Worm (Caenorhabditis elegans) whole organism, young adult: Measurements from ENCODE around the gene msp-81.

Experiments
- B0019.2 ChIP-seq: fragments of 200-800 bp; sonication (Bioruptor generic); conservative IDR thresholded peaks from 2 replicates; pipeline ENCODE4 v1.3.6; 2022; ENCODE audit warnings: missing genetic modification reagents, missing genetic modification characterization, missing compliant biosample characterization
- B0035.1 ChIP-seq: sonication (generic microtip); optimal IDR thresholded peaks from 2 replicates; lab custom pipeline; 2016; ENCODE audit warnings: missing genetic modification characterization, mild to moderate bottlenecking, missing compliant biosample characterization, missing genotype, missing genetic modification reagents
- B0261.1 ChIP-seq: sonication (generic microtip); optimal IDR thresholded peaks from 2 replicates; lab custom pipeline; 2016; ENCODE audit warnings: mild to moderate bottlenecking, missing genetic modification characterization, moderate library complexity, missing compliant biosample characterization
- D2030.7 ChIP-seq: fragments of 200-800 bp; sonication (Bioruptor generic); IDR thresholded peaks from 2 replicates; pipeline ENCODE4 v1.3.6; 2022; ENCODE audit warnings: missing genetic modification reagents, missing genetic modification characterization, missing compliant biosample characterization
- F23B12.7 ChIP-seq: sonication (generic microtip); optimal IDR thresholded peaks from 2 replicates; lab custom pipeline; 2017; ENCODE audit warnings: missing genetic modification characterization, mild to moderate bottlenecking, missing compliant biosample characterization, antibody characterized with exemption, moderate library complexity; ENCODE audit not compliant: insufficient read depth
- F37B4.10 ChIP-seq: fragments of 200-800 bp; sonication (Bioruptor generic); IDR thresholded peaks from 2 replicates; pipeline ENCODE4 v1.3.6; 2022; ENCODE audit warnings: missing genetic modification characterization, missing compliant biosample characterization
- F39B2.1 ChIP-seq: fragments of 200-800 bp; sonication (Bioruptor generic); IDR thresholded peaks from 2 replicates; pipeline ENCODE4 v1.3.6; 2022; ENCODE audit warnings: missing genetic modification reagents, missing genetic modification characterization, missing compliant biosample characterization
- K11D2.4 ChIP-seq: fragments of 200-800 bp; sonication (Bioruptor generic); IDR thresholded peaks from 2 replicates; pipeline ENCODE4 v1.3.6; 2022; ENCODE audit warnings: missing genetic modification reagents, missing genetic modification characterization, missing compliant biosample characterization
- Y53F4B.3 ChIP-seq: fragments of 200-800 bp; sonication (Bioruptor generic); IDR thresholded peaks from 2 replicates; pipeline ENCODE4 v1.3.6; 2022; ENCODE audit warnings: missing genetic modification reagents, missing genetic modification characterization, missing compliant biosample characterization
- Y53G8AR.9 ChIP-seq: fragments of 200-800 bp; sonication (Bioruptor generic); conservative IDR thresholded peaks from 2 replicates; pipeline ENCODE4 v1.3.6; 2022; ENCODE audit warnings: missing genetic modification reagents, missing genetic modification characterization, missing compliant biosample characterization
- Y56A3A.18 ChIP-seq: fragments of 200-800 bp; sonication (Bioruptor generic); IDR thresholded peaks from 2 replicates; pipeline ENCODE4 v1.3.6; 2022; ENCODE audit warnings: missing genetic modification reagents, missing genetic modification characterization, missing compliant biosample characterization
- Y67H2A.10 ChIP-seq: fragments of 200-800 bp; sonication (Bioruptor generic); conservative IDR thresholded peaks from 2 replicates; pipeline ENCODE4 v1.3.6; 2022; ENCODE audit warnings: missing genetic modification reagents, missing genetic modification characterization, missing compliant biosample characterization
- Y95B8A.8 ChIP-seq: fragments of 200-800 bp; sonication (Bioruptor generic); IDR thresholded peaks from 2 replicates; pipeline ENCODE4 v1.3.6; 2022; ENCODE audit warnings: missing genetic modification reagents, missing genetic modification characterization, missing compliant biosample characterization
- atf-7 ChIP-seq: sonication (generic microtip); optimal IDR thresholded peaks from 2 replicates; lab custom pipeline; 2017; ENCODE audit warnings: mild to moderate bottlenecking, missing genetic modification characterization, missing compliant biosample characterization
- attf-5 ChIP-seq: fragments of 200-800 bp; sonication (Bioruptor generic); optimal IDR thresholded peaks from 2 replicates; lab custom pipeline; 2018; ENCODE audit warnings: mild to moderate bottlenecking, missing genetic modification characterization, missing compliant biosample characterization
- bed-1 ChIP-seq: fragments of 200-800 bp; sonication (Bioruptor generic); IDR thresholded peaks from 2 replicates; pipeline ENCODE4 v1.3.6; 2022; ENCODE audit warnings: missing genetic modification reagents, missing genetic modification characterization, missing compliant biosample characterization
- bed-2 ChIP-seq: fragments of 200-800 bp; sonication (Bioruptor generic); IDR thresholded peaks from 2 replicates; pipeline ENCODE4 v1.3.6; 2022; ENCODE audit warnings: missing genetic modification reagents, missing genetic modification characterization, missing compliant biosample characterization
- ceh-27 ChIP-seq: fragments of 200-800 bp; sonication (Bioruptor generic); optimal IDR thresholded peaks from 2 replicates; lab custom pipeline; 2018; ENCODE audit warnings: mild to moderate bottlenecking, missing genetic modification characterization, moderate library complexity, missing compliant biosample characterization
- die-1 ChIP-seq: sonication (generic microtip); optimal IDR thresholded peaks from 2 replicates; lab custom pipeline; 2016; ENCODE audit warnings: missing genotype, mild to moderate bottlenecking, missing genetic modification characterization, missing compliant biosample characterization
- efl-1 ChIP-seq: fragments of 150-350 bp; optimal IDR thresholded peaks from 2 replicates; lab custom pipeline; 2014; ENCODE audit warnings: missing biosample characterization, missing genetic modification reagents, missing genetic modification characterization
- him-1 ChIP-seq: sonication (generic microtip); optimal IDR thresholded peaks from 2 replicates; lab custom pipeline; 2016; ENCODE audit warnings: missing genotype, missing genetic modification reagents, missing genetic modification characterization, missing compliant biosample characterization
- hlh-26 ChIP-seq: fragments of 200-800 bp; sonication (Bioruptor generic); conservative IDR thresholded peaks from 2 replicates; pipeline ENCODE4 v1.3.6; 2022; ENCODE audit warnings: missing genetic modification reagents, missing genetic modification characterization, missing compliant biosample characterization
- lag-1 ChIP-seq: fragments of 200-800 bp; sonication (Bioruptor generic); IDR thresholded peaks from 2 replicates; pipeline ENCODE4 v1.3.6; 2022; ENCODE audit warnings: missing genetic modification reagents, missing genetic modification characterization, missing compliant biosample characterization
- lir-1 ChIP-seq: fragments of 200-800 bp; sonication (Bioruptor generic); conservative IDR thresholded peaks from 2 replicates; pipeline ENCODE4 v1.3.6; 2022; ENCODE audit warnings: missing genetic modification reagents, missing genetic modification characterization, missing compliant biosample characterization
- lsl-1 ChIP-seq: fragments of 200-800 bp; sonication (Bioruptor generic); optimal IDR thresholded peaks from 2 replicates; lab custom pipeline; 2018; ENCODE audit warnings: mild to moderate bottlenecking, missing genetic modification characterization, moderate library complexity, missing compliant biosample characterization
- madf-3 ChIP-seq: fragments of 200-800 bp; sonication (Bioruptor generic); IDR thresholded peaks from 2 replicates; pipeline ENCODE4 v1.3.6; 2022; ENCODE audit warnings: missing genetic modification reagents, missing genetic modification characterization, missing compliant biosample characterization
- madf-6 ChIP-seq: fragments of 200-800 bp; sonication (Bioruptor generic); IDR thresholded peaks from 2 replicates; pipeline ENCODE4 v1.3.6; 2022; ENCODE audit warnings: missing genetic modification reagents, missing genetic modification characterization, missing compliant biosample characterization
- nfya-1 ChIP-seq: sonication (generic microtip); optimal IDR thresholded peaks from 2 replicates; lab custom pipeline; 2017; ENCODE audit warnings: antibody characterized with exemption, missing compliant biosample characterization, missing genetic modification characterization, borderline replicate concordance; ENCODE audit not compliant: insufficient read depth
- nfyb-1 ChIP-seq: fragments of 200-800 bp; sonication (Bioruptor generic); IDR thresholded peaks from 2 replicates; pipeline ENCODE4 v1.3.6; 2022; ENCODE audit warnings: missing genetic modification reagents, missing genetic modification characterization, missing compliant biosample characterization
- rcor-1 ChIP-seq: fragments of 200-800 bp; sonication (Bioruptor generic); IDR thresholded peaks from 2 replicates; pipeline ENCODE4 v1.3.6; 2022; ENCODE audit warnings: missing genetic modification reagents, missing genetic modification characterization, missing compliant biosample characterization
- sdz-38 ChIP-seq: sonication (generic microtip); optimal IDR thresholded peaks from 2 replicates; lab custom pipeline; 2016; ENCODE audit warnings: missing genotype, missing genetic modification characterization, missing compliant biosample characterization
- sptf-2 ChIP-seq: fragments of 200-800 bp; sonication (Bioruptor generic); optimal IDR thresholded peaks from 2 replicates; lab custom pipeline; 2018; ENCODE audit warnings: mild to moderate bottlenecking, missing genetic modification characterization, missing compliant biosample characterization
- tbp1 ChIP-seq: fragments of 200-800 bp; sonication (Bioruptor generic); optimal IDR thresholded peaks from 2 replicates; lab custom pipeline; 2018; ENCODE audit warnings: mild to moderate bottlenecking, missing genetic modification characterization, missing compliant biosample characterization
- unc-130 ChIP-seq: sonication (generic microtip); optimal IDR thresholded peaks from 2 replicates; lab custom pipeline; 2016; ENCODE audit warnings: missing genetic modification reagents, missing genetic modification characterization, missing compliant biosample characterization
- ztf-18 ChIP-seq: sonication (generic microtip); optimal IDR thresholded peaks from 2 replicates; lab custom pipeline; 2016; ENCODE audit warnings: missing genotype, mild to moderate bottlenecking, missing genetic modification characterization, missing compliant biosample characterization
- ztf-6 ChIP-seq: fragments of 200-800 bp; sonication (Bioruptor generic); IDR thresholded peaks from 2 replicates; pipeline ENCODE4 v1.3.6; 2022; ENCODE audit warnings: missing genetic modification reagents, missing genetic modification characterization, missing compliant biosample characterization

msp-81 gene

DNA sequence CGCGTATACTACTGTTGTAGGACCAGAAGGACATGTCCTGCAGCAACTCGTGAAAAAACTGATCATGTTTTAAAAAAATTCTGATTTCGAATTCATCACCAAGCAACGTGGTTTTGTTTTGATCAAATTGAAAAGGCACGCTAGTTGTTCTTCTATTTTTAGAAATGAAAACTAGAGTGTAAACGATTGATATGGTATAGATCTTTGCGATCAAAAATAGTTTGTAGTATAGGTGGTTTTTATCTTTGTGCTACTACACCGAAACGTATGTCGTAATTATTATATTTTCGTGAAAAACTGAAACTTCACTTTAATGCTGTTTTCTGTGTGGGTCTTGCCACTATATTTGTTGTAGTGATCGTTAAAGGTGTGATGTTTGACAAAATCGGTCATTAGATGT is 30.6 kb upstream of the msp-81 start:
- TF ChIP-seq efl-1 (GFP tag; lab: Kevin White, UChicago) (no peak), ztf-6 (no peak), B0019.2 (GFP tag; lab: Robert Waterston, UW) (no peak), K11D2.4 (no peak), bed-1 (GFP tag; lab: Robert Waterston, UW) (no peak), D2030.7 (GFP tag; lab: Robert Waterston, UW) (no peak), hlh-26 (no peak), atf-7 (no peak), him-1 (tag; lab: Kevin White, UChicago) (no peak), rcor-1 (GFP tag; lab: Robert Waterston, UW) (no peak), F37B4.10 (no peak), attf-5 (GFP tag; lab: Kevin White, UChicago) (no peak), nfyb-1 (GFP tag; lab: Robert Waterston, UW) (no peak)

DNA sequence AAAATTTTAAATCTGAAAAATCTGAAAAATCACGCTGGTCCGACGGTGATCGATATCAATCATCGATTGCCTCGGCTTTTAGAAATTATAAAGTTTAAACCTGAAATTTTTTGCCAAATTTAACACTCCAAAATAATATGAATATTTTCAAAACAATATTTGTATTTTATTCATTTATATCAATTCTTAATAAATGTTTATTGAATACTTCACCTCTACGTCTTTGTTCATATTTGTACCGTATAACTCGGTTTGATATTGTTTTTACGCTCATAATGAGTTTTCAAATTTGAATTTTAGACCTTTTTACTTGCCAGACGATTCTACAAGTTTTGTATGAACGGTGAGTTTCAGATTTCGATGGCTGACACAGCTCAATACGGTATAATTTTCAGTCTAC is 28.6 kb upstream of the msp-81 start, which contains the start of the genes K07F5.15 and K07F5.22:
Gene K07F5.15 (plus strand): TSS at position 301 of the 400 bp plus-strand sequence.
Gene K07F5.22 (plus strand): TSS at position 301 of the 400 bp plus-strand sequence.
- TF ChIP-seq attf-5 (GFP tag; lab: Kevin White, UChicago) (no peak), Y67H2A.10 (GFP tag; lab: Robert Waterston, UW) (no peak), ceh-27 (no peak), Y95B8A.8 (no peak), lsl-1 (GFP tag; lab: Kevin White, UChicago) (no peak), Y56A3A.18 (GFP tag; lab: Robert Waterston, UW) (no peak), Y53G8AR.9 (no peak), nfya-1 (tag; lab: Kevin White, UChicago) (no peak), F39B2.1 (no peak), Y53F4B.3 (GFP tag; lab: Robert Waterston, UW) (no peak), lag-1 (GFP tag; lab: Robert Waterston, UW) (no peak), die-1 (tag; lab: Kevin White, UChicago) (no peak), B0035.1 (no peak), F23B12.7 (tag; lab: Kevin White, UChicago) (no peak), nfyb-1 (GFP tag; lab: Robert Waterston, UW) (no peak), sptf-2 (no peak), ztf-18 (tag; lab: Kevin White, UChicago) (no peak)

DNA sequence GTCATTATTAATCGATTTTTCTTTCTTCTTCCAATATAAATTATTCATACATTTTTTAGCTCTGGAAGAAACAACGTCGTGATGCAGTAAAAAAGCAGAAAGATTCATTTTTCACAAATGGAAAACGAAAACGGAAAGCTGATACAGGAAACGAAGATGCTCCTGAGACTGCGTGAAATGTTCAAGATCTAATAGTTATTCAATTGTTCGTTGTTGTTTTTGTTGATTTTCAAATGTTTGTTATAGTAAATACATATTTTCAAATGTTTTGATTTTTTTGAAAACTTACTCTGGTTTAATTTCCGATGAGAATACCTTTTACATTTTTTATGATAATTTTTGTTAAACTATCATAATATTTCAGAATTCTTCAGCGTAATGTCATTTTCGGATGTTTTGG is 27.6 kb upstream of the msp-81 start, which contains the start of gene K07F5.16:
Gene K07F5.16 (plus strand): TSS at position 301 of the 400 bp plus-strand sequence.
- TF ChIP-seq unc-130 (GFP tag; lab: Kevin White, UChicago) (no peak), sdz-38 (tag; lab: Kevin White, UChicago) (no peak), tbp1 (GFP tag; lab: Kevin White, UChicago) (no peak), ceh-27 (no peak), B0261.1 (tag; lab: Kevin White, UChicago) (no peak), lir-1 (GFP tag; lab: Robert Waterston, UW) (no peak)

DNA sequence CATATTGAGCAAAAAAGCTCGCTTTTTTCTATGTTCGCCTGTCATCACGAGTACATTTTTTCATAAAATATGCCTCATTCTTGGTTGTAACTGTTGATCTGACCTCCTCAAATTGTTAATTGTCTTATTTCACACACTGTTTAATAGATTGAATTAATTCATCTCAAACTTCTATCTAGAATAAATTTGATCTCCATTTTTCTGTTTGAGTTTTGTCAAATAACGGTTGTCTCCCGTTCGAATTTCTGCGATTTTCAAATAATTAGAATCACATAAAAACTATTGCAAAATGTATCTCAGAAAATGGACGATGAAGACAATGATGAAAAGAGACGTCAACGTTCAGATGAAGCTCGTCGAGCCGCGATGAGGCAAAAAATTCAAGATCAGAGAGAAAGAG is 25.7 kb upstream of the msp-81 start, which contains the start of gene K07F5.14:
Gene K07F5.14 (plus strand): TSS at position 301 of the 400 bp plus-strand sequence.
- no peak for TF ChIP-seq Y67H2A.10 (GFP tag; lab: Robert Waterston, UW)
- peak; percentile 59; the same call in 1 of the 2 replicates for TF ChIP-seq madf-3
- peak; percentile 35; the same call in 1 of the 2 replicates for TF ChIP-seq madf-6 (GFP tag; lab: Robert Waterston, UW)
- no peak for TF ChIP-seq bed-2 (GFP tag; lab: Robert Waterston, UW)
- peak; percentile 3 for TF ChIP-seq lsl-1 (GFP tag; lab: Kevin White, UChicago)
